Worm (Caenorhabditis elegans) whole organism, young adult: ENCODE results near the gene sid-2.

Experiments
- F52B5.7 ChIP-seq: sonication (generic microtip); optimal IDR thresholded peaks from 2 replicates; lab custom pipeline; 2016; ENCODE audit warnings: mild to moderate bottlenecking, missing genetic modification characterization, missing compliant biosample characterization
- attf-5 ChIP-seq: fragments of 200-800 bp; sonication (Bioruptor generic); optimal IDR thresholded peaks from 2 replicates; lab custom pipeline; 2018; ENCODE audit warnings: mild to moderate bottlenecking, missing genetic modification characterization, missing compliant biosample characterization
- gei-17 ChIP-seq: fragments of 200-800 bp; sonication (Bioruptor generic); optimal IDR thresholded peaks from 2 replicates; lab custom pipeline; 2018; ENCODE audit warnings: mild to moderate bottlenecking, missing genetic modification characterization, missing compliant biosample characterization
- nhr-90 ChIP-seq: sonication (generic microtip); optimal IDR thresholded peaks from 2 replicates; lab custom pipeline; 2016; ENCODE audit warnings: missing genotype, mild to moderate bottlenecking, missing genetic modification characterization, missing compliant biosample characterization
- ztf-3 ChIP-seq: fragments of 200-800 bp; sonication (Bioruptor generic); optimal IDR thresholded peaks from 2 replicates; lab custom pipeline; 2018; ENCODE audit warnings: mild to moderate bottlenecking, missing genetic modification characterization, missing compliant biosample characterization

ce11 chrIII:13713807-13714206 is 34.6 kb downstream of the sid-2 start:
- TF ChIP-seq ztf-3 (GFP tag; lab: Kevin White, UChicago) (no peak), attf-5 (GFP tag; lab: Kevin White, UChicago) (no peak), nhr-90 (tag; lab: Kevin White, UChicago) (no peak), F52B5.7 (tag; lab: Kevin White, UChicago) (no peak), gei-17 (GFP tag; lab: Kevin White, UChicago) (no peak)
